Worm (Caenorhabditis elegans) whole organism, mixed stage, embryonic: ENCODE measurements around the gene C05A2.4.

Experiments
- M03D4.4 ChIP-seq: sonication (generic microtip); optimal IDR thresholded peaks from 2 replicates; lab custom pipeline; 2017; ENCODE audit warnings: mild to moderate bottlenecking, missing genetic modification characterization, missing compliant biosample characterization
- bed-3 ChIP-seq: fragments of 200-800 bp; sonication (Bioruptor generic); optimal IDR thresholded peaks from 3 replicates; lab custom pipeline; 2018; ENCODE audit warnings: mild to moderate bottlenecking, missing genetic modification characterization, moderate library complexity, missing compliant biosample characterization
- ceh-39 ChIP-seq: fragments of 150-350 bp; optimal IDR thresholded peaks from 2 replicates; lab custom pipeline; 2014; ENCODE audit warnings: missing biosample characterization, missing genetic modification characterization
- ceh-43 ChIP-seq: fragments of 200-800 bp; sonication (Bioruptor generic); optimal IDR thresholded peaks from 2 replicates; lab custom pipeline; 2018; ENCODE audit warnings: mild to moderate bottlenecking, missing genetic modification characterization, moderate library complexity, missing compliant biosample characterization
- ceh-83 ChIP-seq: fragments of 200-800 bp; sonication (Bioruptor generic); optimal IDR thresholded peaks from 2 replicates; lab custom pipeline; 2018; ENCODE audit warnings: mild to moderate bottlenecking, missing genetic modification characterization, missing compliant biosample characterization
- ces-1 ChIP-seq: fragments of 150-350 bp; optimal IDR thresholded peaks from 2 replicates; lab custom pipeline; 2014; ENCODE audit warnings: missing biosample characterization, missing genetic modification reagents, missing genetic modification characterization
- cnd-1 ChIP-seq: fragments of 200-800 bp; sonication (Bioruptor generic); optimal IDR thresholded peaks from 2 replicates; lab custom pipeline; 2018; ENCODE audit warnings: mild to moderate bottlenecking, missing genetic modification characterization, missing compliant biosample characterization
- elt-1 ChIP-seq: sonication (generic microtip); optimal IDR thresholded peaks from 2 replicates; lab custom pipeline; 2017; ENCODE audit warnings: missing genetic modification characterization, mild to moderate bottlenecking, missing compliant biosample characterization, antibody characterized with exemption, moderate library complexity, borderline replicate concordance; ENCODE audit not compliant: insufficient read depth
- elt-3 ChIP-seq: fragments of 150-350 bp; optimal IDR thresholded peaks from 2 replicates; lab custom pipeline; 2014; ENCODE audit warnings: missing biosample characterization, missing genetic modification characterization
- flh-1 ChIP-seq: fragments of 200-800 bp; sonication (Bioruptor generic); optimal IDR thresholded peaks from 2 replicates; lab custom pipeline; 2018; ENCODE audit warnings: mild to moderate bottlenecking, missing genetic modification characterization, moderate library complexity, missing compliant biosample characterization
- ham-2 ChIP-seq: fragments of 200-800 bp; sonication (Bioruptor generic); optimal IDR thresholded peaks from 2 replicates; lab custom pipeline; 2018; ENCODE audit warnings: mild to moderate bottlenecking, missing genetic modification characterization, missing compliant biosample characterization
- hlh-1 ChIP-seq: fragments of 150-350 bp; optimal IDR thresholded peaks from 2 replicates; lab custom pipeline; 2014; ENCODE audit warnings: missing biosample characterization, missing genetic modification reagents, missing genetic modification characterization
- lin-32 ChIP-seq: fragments of 200-800 bp; sonication (Bioruptor generic); optimal IDR thresholded peaks from 2 replicates; lab custom pipeline; 2018; ENCODE audit warnings: mild to moderate bottlenecking, missing genetic modification characterization, missing compliant biosample characterization
- lsy-2 ChIP-seq: fragments of 150-350 bp; optimal IDR thresholded peaks from 2 replicates; lab custom pipeline; 2014; ENCODE audit warnings: missing biosample characterization, missing genetic modification characterization
- mab-5 ChIP-seq: fragments of 150-350 bp; optimal IDR thresholded peaks from 2 replicates; lab custom pipeline; 2014; ENCODE audit warnings: missing biosample characterization, missing genetic modification characterization
- mep-1 ChIP-seq: fragments of 150-350 bp; optimal IDR thresholded peaks from 2 replicates; lab custom pipeline; 2017; ENCODE audit warnings: missing biosample characterization, missing genetic modification reagents, missing genetic modification characterization, inconsistent platforms
- mls-2 ChIP-seq: sonication (generic microtip); optimal IDR thresholded peaks from 2 replicates; lab custom pipeline; 2016; ENCODE audit warnings: mild to moderate bottlenecking, missing genetic modification characterization, moderate library complexity, missing compliant biosample characterization
- nhr-12 ChIP-seq: fragments of 150-350 bp; optimal IDR thresholded peaks from 2 replicates; lab custom pipeline; 2014; ENCODE audit warnings: missing biosample characterization, missing genetic modification characterization
- nhr-2 ChIP-seq: fragments of 150-350 bp; optimal IDR thresholded peaks from 2 replicates; lab custom pipeline; 2014; ENCODE audit warnings: missing biosample characterization, missing genetic modification characterization
- nhr-237 ChIP-seq: fragments of 150-350 bp; optimal IDR thresholded peaks from 2 replicates; lab custom pipeline; 2014; ENCODE audit warnings: missing biosample characterization, missing genetic modification characterization
- nhr-28 ChIP-seq: fragments of 150-350 bp; optimal IDR thresholded peaks from 2 replicates; lab custom pipeline; 2014; ENCODE audit warnings: missing biosample characterization, missing genetic modification characterization
- nhr-76 ChIP-seq: sonication (generic microtip); optimal IDR thresholded peaks from 2 replicates; lab custom pipeline; 2017; ENCODE audit warnings: missing biosample characterization, missing genetic modification characterization
- pha-4 ChIP-seq: fragments of 150-350 bp; optimal IDR thresholded peaks from 2 replicates; lab custom pipeline; 2018; ENCODE audit warnings: missing biosample characterization, missing genetic modification reagents, missing genetic modification characterization
- sem-2 ChIP-seq: fragments of 200-800 bp; sonication (Bioruptor generic); optimal IDR thresholded peaks from 2 replicates; lab custom pipeline; 2018; ENCODE audit warnings: mild to moderate bottlenecking, missing genetic modification characterization, missing compliant biosample characterization
- snpc-4 ChIP-seq: fragments of 150-350 bp; optimal IDR thresholded peaks from 2 replicates; lab custom pipeline; 2014; ENCODE audit warnings: missing biosample characterization, missing genetic modification characterization
- tbx-8 ChIP-seq: fragments of 200-800 bp; sonication (Bioruptor generic); optimal IDR thresholded peaks from 2 replicates; lab custom pipeline; 2018; ENCODE audit warnings: mild to moderate bottlenecking, missing genetic modification characterization, moderate library complexity, missing compliant biosample characterization
- unc-120 ChIP-seq: sonication (generic microtip); optimal IDR thresholded peaks from 2 replicates; lab custom pipeline; 2017; ENCODE audit warnings: missing genetic modification characterization, missing compliant biosample characterization; ENCODE audit not compliant: poor library complexity, severe bottlenecking
- unc-39 ChIP-seq: fragments of 150-350 bp; optimal IDR thresholded peaks from 2 replicates; lab custom pipeline; 2014; ENCODE audit warnings: missing biosample characterization, missing genetic modification characterization
- unc-62 ChIP-seq: fragments of 150-350 bp; optimal IDR thresholded peaks from 2 replicates; lab custom pipeline; 2014; ENCODE audit warnings: missing biosample characterization, missing genetic modification reagents, missing genetic modification characterization
- zip-8 ChIP-seq: fragments of 150-350 bp; optimal IDR thresholded peaks from 2 replicates; lab custom pipeline; 2014; ENCODE audit warnings: missing biosample characterization, missing genetic modification characterization

The C05A2.4 gene

DNA sequence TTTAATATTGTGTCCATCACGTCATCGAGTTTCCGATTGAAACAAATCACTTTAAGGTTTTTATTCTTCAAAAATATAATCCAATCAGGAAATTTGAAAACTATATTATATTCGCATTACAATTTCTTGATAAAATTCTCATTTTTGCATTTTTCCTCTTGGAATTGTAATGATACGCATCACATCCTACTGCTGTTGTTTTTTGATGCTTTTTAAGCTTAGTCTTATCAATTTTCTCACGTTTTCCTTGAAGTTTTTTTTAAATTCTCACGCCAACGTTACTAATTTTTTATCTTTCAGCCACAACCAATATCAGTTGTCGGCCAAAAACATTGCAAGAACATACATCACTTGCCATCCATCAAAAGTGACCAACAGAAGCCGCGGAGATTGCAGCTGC, 13.2 kb upstream of the C05A2.4 start, which contains the start of gene gsp-1:
TSS of gene gsp-1 (plus strand) at position 301 of the 400 bp plus-strand sequence.
- TF ChIP-seq sem-2 (GFP tag; lab: Kevin White, UChicago) (no peak), lin-32 (no peak), nhr-28 (tag; lab: Kevin White, UChicago) (no peak), ces-1 (no peak), flh-1 (no peak), cnd-1 (no peak)

DNA sequence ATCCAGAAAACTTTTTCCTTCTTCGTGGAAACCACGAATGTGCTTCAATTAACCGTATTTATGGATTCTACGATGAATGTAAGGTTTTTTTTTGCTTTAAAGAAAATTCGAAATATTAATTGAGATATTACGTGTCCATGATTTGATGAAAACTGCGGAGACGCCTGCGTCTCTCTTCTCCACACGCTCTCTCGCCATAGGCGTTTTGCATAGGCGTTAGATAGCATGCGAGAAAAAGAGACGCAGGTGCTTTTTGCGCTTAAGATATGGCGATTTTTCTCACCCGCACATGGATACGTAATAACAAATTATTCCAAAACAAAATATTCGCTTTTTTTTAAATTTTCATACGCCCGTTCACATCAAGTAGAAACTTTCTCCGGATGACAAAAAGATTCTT, 11.8 kb upstream of the C05A2.4 start:
- TF ChIP-seq pha-4 (tag; lab: Kevin White, UChicago) = no peak
- no peak for TF ChIP-seq elt-1 (tag; lab: Kevin White, UChicago)
- TF ChIP-seq sem-2 (GFP tag; lab: Kevin White, UChicago) = no peak
- no peak for TF ChIP-seq nhr-28 (tag; lab: Kevin White, UChicago)
- no peak for TF ChIP-seq ceh-43
- TF ChIP-seq ceh-39 (tag; lab: Kevin White, UChicago) = no peak
- TF ChIP-seq lin-32 = no peak
- no peak for TF ChIP-seq zip-8 (tag; lab: Kevin White, UChicago)

DNA sequence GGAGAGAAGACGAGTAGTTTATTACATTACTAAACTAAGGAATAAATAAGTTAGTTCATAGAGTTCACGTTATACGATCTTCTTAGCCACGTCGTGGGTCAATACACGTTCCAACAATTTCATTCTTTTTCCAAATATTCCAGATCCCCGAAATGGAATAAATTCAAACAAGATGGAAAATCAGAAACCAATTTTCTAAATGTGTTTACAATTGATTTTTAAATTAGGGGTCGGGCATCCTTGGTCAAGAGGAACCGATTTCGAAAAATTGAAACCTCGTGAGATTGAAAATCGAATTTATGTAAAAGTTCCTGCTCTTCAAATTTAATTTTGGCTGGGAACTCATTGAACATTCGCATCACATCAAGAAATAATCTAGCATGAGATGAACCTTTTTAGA, 10.5 kb upstream of the C05A2.4 start:
- no peak for TF ChIP-seq flh-1
- TF ChIP-seq nhr-12 (tag; lab: Kevin White, UChicago) = no peak
- no peak for TF ChIP-seq nhr-76 (tag; lab: Kevin White, UChicago)
- no peak for TF ChIP-seq lin-32
- TF ChIP-seq ceh-39 (tag; lab: Kevin White, UChicago) = no peak
- no peak for TF ChIP-seq pha-4 (tag; lab: Kevin White, UChicago)
- no peak for TF ChIP-seq M03D4.4 (tag; lab: Kevin White, UChicago)
- TF ChIP-seq lsy-2 (tag; lab: Kevin White, UChicago) = no peak
- TF ChIP-seq mab-5 (tag; lab: Kevin White, UChicago) = no peak
- no peak for TF ChIP-seq unc-39
- no peak for TF ChIP-seq elt-3 (tag; lab: Kevin White, UChicago)
- no peak for TF ChIP-seq bed-3 (GFP tag; lab: Kevin White, UChicago)

DNA sequence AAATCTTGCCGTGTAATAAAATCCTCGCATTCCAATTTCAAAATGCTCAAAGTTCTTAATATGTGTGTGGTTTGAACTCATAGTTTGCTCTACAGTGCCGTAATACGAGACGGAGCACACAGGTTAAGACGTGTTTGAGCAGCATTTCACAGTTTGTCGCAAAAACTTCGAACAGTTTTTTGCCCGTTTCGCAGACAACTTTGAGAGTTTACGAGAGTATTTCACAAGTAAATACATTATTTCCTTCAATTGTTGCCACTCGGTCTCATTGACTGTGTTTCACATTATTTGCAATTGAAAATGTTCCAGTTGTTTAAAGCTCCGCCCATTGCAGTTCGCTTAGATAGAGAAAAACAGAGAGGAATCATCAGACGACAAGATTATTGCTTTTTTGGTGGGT, 7.7 kb upstream of the C05A2.4 start, which contains the start of gene F29F11.20:
TSS of gene F29F11.20 (plus strand) at position 301 of the 400 bp plus-strand sequence.
- TF ChIP-seq nhr-237 (tag; lab: Kevin White, UChicago) (no peak), tbx-8 (GFP tag; lab: Kevin White, UChicago) (no peak), unc-62 (GFP tag; lab: Kevin White, UChicago) (no peak), ceh-43 (no peak), flh-1 (no peak), elt-1 (tag; lab: Kevin White, UChicago) (no peak), snpc-4 (tag; lab: Kevin White, UChicago) (no peak), mep-1 (tag; lab: Kevin White, UChicago) (no peak), sem-2 (GFP tag; lab: Kevin White, UChicago) (no peak), nhr-2 (tag; lab: Kevin White, UChicago) (no peak), mab-5 (tag; lab: Kevin White, UChicago) (no peak), unc-120 (tag; lab: Kevin White, UChicago) (no peak), mls-2 (tag; lab: Kevin White, UChicago) (no peak)

DNA sequence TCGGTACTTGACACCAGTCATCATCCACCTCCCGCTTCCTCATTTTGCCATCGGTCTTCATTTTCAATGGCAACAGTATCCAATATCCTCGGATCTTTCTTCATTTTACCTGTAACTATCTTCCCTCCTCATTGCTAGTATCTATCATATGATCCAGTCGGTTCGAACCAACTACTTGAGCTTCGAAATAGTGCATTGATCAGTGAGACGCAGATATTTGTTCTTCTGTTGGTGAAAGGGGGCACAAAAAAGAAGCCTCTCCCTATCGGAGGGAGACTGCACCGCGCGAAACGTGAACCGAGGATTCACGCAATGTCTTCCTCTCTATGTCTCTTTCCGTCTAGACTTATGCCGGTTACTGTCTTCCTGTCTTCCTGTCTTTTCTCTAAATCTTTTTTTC, 4.0 kb upstream of the C05A2.4 start:
- TF ChIP-seq M03D4.4 (tag; lab: Kevin White, UChicago) (no peak), hlh-1 (tag; lab: Kevin White, UChicago) (no peak), nhr-12 (tag; lab: Kevin White, UChicago) (no peak), nhr-28 (tag; lab: Kevin White, UChicago) (no peak), nhr-76 (tag; lab: Kevin White, UChicago) (no peak), ceh-83 (no peak), ham-2 (GFP tag; lab: Kevin White, UChicago) (no peak), unc-39 (no peak)

DNA sequence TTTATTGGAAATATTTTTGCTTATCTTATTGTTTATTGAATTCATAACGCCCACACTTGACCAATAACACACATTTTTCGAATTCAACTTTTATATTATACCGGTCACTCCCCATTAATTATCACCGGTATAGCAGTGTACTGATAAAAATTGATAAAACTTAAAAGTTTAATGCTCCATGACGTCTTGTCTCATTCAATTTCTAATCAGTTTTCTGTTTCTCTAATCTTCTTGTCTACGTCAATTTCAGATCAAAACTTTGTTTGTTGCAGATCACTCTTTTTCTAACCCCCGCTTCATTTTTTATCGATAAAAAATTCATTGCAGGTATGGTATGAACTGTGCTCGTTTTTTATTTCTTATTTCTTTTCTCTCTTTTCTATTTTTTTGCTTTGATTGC, 1.5 kb upstream of the C05A2.4 start:
- TF ChIP-seq tbx-8 (GFP tag; lab: Kevin White, UChicago) (no peak), zip-8 (tag; lab: Kevin White, UChicago) (no peak), unc-62 (GFP tag; lab: Kevin White, UChicago) (no peak), mls-2 (tag; lab: Kevin White, UChicago) (no peak), pha-4 (tag; lab: Kevin White, UChicago) (no peak), ces-1 (no peak), ceh-83 (no peak)
